Worm (Caenorhabditis elegans) whole organism, mixed stage, embryonic: ENCODE results near the gene R02F11.11.
A peak's percentile ranks its signal among the peaks of the same experiment; 100 is the strongest.

ENCODE experiments used
- M03D4.4 ChIP-seq: sonication (generic microtip); optimal IDR thresholded peaks from 2 replicates; lab custom pipeline; 2017; ENCODE audit warnings: mild to moderate bottlenecking, missing genetic modification characterization, missing compliant biosample characterization
- bed-3 ChIP-seq: fragments of 200-800 bp; sonication (Bioruptor generic); optimal IDR thresholded peaks from 3 replicates; lab custom pipeline; 2018; ENCODE audit warnings: mild to moderate bottlenecking, missing genetic modification characterization, moderate library complexity, missing compliant biosample characterization
- blmp-1 ChIP-seq: fragments of 150-350 bp; optimal IDR thresholded peaks from 2 replicates; lab custom pipeline; 2014; ENCODE audit warnings: missing biosample characterization, missing genetic modification characterization
- ceh-39 ChIP-seq: fragments of 150-350 bp; optimal IDR thresholded peaks from 2 replicates; lab custom pipeline; 2014; ENCODE audit warnings: missing biosample characterization, missing genetic modification characterization
- ceh-43 ChIP-seq: fragments of 200-800 bp; sonication (Bioruptor generic); optimal IDR thresholded peaks from 2 replicates; lab custom pipeline; 2018; ENCODE audit warnings: mild to moderate bottlenecking, missing genetic modification characterization, moderate library complexity, missing compliant biosample characterization
- ceh-83 ChIP-seq: fragments of 200-800 bp; sonication (Bioruptor generic); optimal IDR thresholded peaks from 2 replicates; lab custom pipeline; 2018; ENCODE audit warnings: mild to moderate bottlenecking, missing genetic modification characterization, missing compliant biosample characterization
- ces-1 ChIP-seq: fragments of 150-350 bp; optimal IDR thresholded peaks from 2 replicates; lab custom pipeline; 2014; ENCODE audit warnings: missing biosample characterization, missing genetic modification reagents, missing genetic modification characterization
- cnd-1 ChIP-seq: fragments of 200-800 bp; sonication (Bioruptor generic); optimal IDR thresholded peaks from 2 replicates; lab custom pipeline; 2018; ENCODE audit warnings: mild to moderate bottlenecking, missing genetic modification characterization, missing compliant biosample characterization
- drap-1 ChIP-seq: fragments of 200-800 bp; sonication (Bioruptor generic); optimal IDR thresholded peaks from 3 replicates; lab custom pipeline; 2018; ENCODE audit warnings: mild to moderate bottlenecking, missing genetic modification characterization, missing compliant biosample characterization
- elt-1 ChIP-seq: sonication (generic microtip); optimal IDR thresholded peaks from 2 replicates; lab custom pipeline; 2017; ENCODE audit warnings: missing genetic modification characterization, mild to moderate bottlenecking, missing compliant biosample characterization, antibody characterized with exemption, moderate library complexity, borderline replicate concordance; ENCODE audit not compliant: insufficient read depth
- elt-3 ChIP-seq: fragments of 150-350 bp; optimal IDR thresholded peaks from 2 replicates; lab custom pipeline; 2014; ENCODE audit warnings: missing biosample characterization, missing genetic modification characterization
- flh-1 ChIP-seq: fragments of 200-800 bp; sonication (Bioruptor generic); optimal IDR thresholded peaks from 2 replicates; lab custom pipeline; 2018; ENCODE audit warnings: mild to moderate bottlenecking, missing genetic modification characterization, moderate library complexity, missing compliant biosample characterization
- ham-2 ChIP-seq: fragments of 200-800 bp; sonication (Bioruptor generic); optimal IDR thresholded peaks from 2 replicates; lab custom pipeline; 2018; ENCODE audit warnings: mild to moderate bottlenecking, missing genetic modification characterization, missing compliant biosample characterization
- hlh-1 ChIP-seq: fragments of 150-350 bp; optimal IDR thresholded peaks from 2 replicates; lab custom pipeline; 2014; ENCODE audit warnings: missing biosample characterization, missing genetic modification reagents, missing genetic modification characterization
- lin-13 ChIP-seq: fragments of 150-350 bp; optimal IDR thresholded peaks from 2 replicates; lab custom pipeline; 2014; ENCODE audit warnings: missing biosample characterization, missing genetic modification characterization
- lin-32 ChIP-seq: fragments of 200-800 bp; sonication (Bioruptor generic); optimal IDR thresholded peaks from 2 replicates; lab custom pipeline; 2018; ENCODE audit warnings: mild to moderate bottlenecking, missing genetic modification characterization, missing compliant biosample characterization
- lsy-2 ChIP-seq: fragments of 150-350 bp; optimal IDR thresholded peaks from 2 replicates; lab custom pipeline; 2014; ENCODE audit warnings: missing biosample characterization, missing genetic modification characterization
- mab-5 ChIP-seq: fragments of 150-350 bp; optimal IDR thresholded peaks from 2 replicates; lab custom pipeline; 2014; ENCODE audit warnings: missing biosample characterization, missing genetic modification characterization
- mep-1 ChIP-seq: fragments of 150-350 bp; optimal IDR thresholded peaks from 2 replicates; lab custom pipeline; 2017; ENCODE audit warnings: missing biosample characterization, missing genetic modification reagents, missing genetic modification characterization, inconsistent platforms
- nhr-12 ChIP-seq: fragments of 150-350 bp; optimal IDR thresholded peaks from 2 replicates; lab custom pipeline; 2014; ENCODE audit warnings: missing biosample characterization, missing genetic modification characterization
- nhr-2 ChIP-seq: fragments of 150-350 bp; optimal IDR thresholded peaks from 2 replicates; lab custom pipeline; 2014; ENCODE audit warnings: missing biosample characterization, missing genetic modification characterization
- nhr-237 ChIP-seq: fragments of 150-350 bp; optimal IDR thresholded peaks from 2 replicates; lab custom pipeline; 2014; ENCODE audit warnings: missing biosample characterization, missing genetic modification characterization
- nhr-28 ChIP-seq: fragments of 150-350 bp; optimal IDR thresholded peaks from 2 replicates; lab custom pipeline; 2014; ENCODE audit warnings: missing biosample characterization, missing genetic modification characterization
- nhr-76 ChIP-seq: sonication (generic microtip); optimal IDR thresholded peaks from 2 replicates; lab custom pipeline; 2017; ENCODE audit warnings: missing biosample characterization, missing genetic modification characterization
- pha-4 ChIP-seq: fragments of 150-350 bp; optimal IDR thresholded peaks from 2 replicates; lab custom pipeline; 2018; ENCODE audit warnings: missing biosample characterization, missing genetic modification reagents, missing genetic modification characterization
- sem-2 ChIP-seq: fragments of 200-800 bp; sonication (Bioruptor generic); optimal IDR thresholded peaks from 2 replicates; lab custom pipeline; 2018; ENCODE audit warnings: mild to moderate bottlenecking, missing genetic modification characterization, missing compliant biosample characterization
- snpc-4 ChIP-seq: fragments of 150-350 bp; optimal IDR thresholded peaks from 2 replicates; lab custom pipeline; 2014; ENCODE audit warnings: missing biosample characterization, missing genetic modification characterization
- sptf-1 ChIP-seq: sonication (generic microtip); optimal IDR thresholded peaks from 2 replicates; lab custom pipeline; 2017; ENCODE audit warnings: mild to moderate bottlenecking, missing genetic modification characterization, moderate library complexity, missing compliant biosample characterization
- tbx-8 ChIP-seq: fragments of 200-800 bp; sonication (Bioruptor generic); optimal IDR thresholded peaks from 2 replicates; lab custom pipeline; 2018; ENCODE audit warnings: mild to moderate bottlenecking, missing genetic modification characterization, moderate library complexity, missing compliant biosample characterization
- unc-120 ChIP-seq: sonication (generic microtip); optimal IDR thresholded peaks from 2 replicates; lab custom pipeline; 2017; ENCODE audit warnings: missing genetic modification characterization, missing compliant biosample characterization; ENCODE audit not compliant: poor library complexity, severe bottlenecking
- unc-39 ChIP-seq: fragments of 150-350 bp; optimal IDR thresholded peaks from 2 replicates; lab custom pipeline; 2014; ENCODE audit warnings: missing biosample characterization, missing genetic modification characterization
- unc-62 ChIP-seq: fragments of 150-350 bp; optimal IDR thresholded peaks from 2 replicates; lab custom pipeline; 2014; ENCODE audit warnings: missing biosample characterization, missing genetic modification reagents, missing genetic modification characterization
- zip-8 ChIP-seq: fragments of 150-350 bp; optimal IDR thresholded peaks from 2 replicates; lab custom pipeline; 2014; ENCODE audit warnings: missing biosample characterization, missing genetic modification characterization
- ztf-11 ChIP-seq: fragments of 150-350 bp; optimal IDR thresholded peaks from 2 replicates; lab custom pipeline; 2014; ENCODE audit warnings: missing biosample characterization, missing genetic modification characterization

Gene R02F11.11

DNA sequence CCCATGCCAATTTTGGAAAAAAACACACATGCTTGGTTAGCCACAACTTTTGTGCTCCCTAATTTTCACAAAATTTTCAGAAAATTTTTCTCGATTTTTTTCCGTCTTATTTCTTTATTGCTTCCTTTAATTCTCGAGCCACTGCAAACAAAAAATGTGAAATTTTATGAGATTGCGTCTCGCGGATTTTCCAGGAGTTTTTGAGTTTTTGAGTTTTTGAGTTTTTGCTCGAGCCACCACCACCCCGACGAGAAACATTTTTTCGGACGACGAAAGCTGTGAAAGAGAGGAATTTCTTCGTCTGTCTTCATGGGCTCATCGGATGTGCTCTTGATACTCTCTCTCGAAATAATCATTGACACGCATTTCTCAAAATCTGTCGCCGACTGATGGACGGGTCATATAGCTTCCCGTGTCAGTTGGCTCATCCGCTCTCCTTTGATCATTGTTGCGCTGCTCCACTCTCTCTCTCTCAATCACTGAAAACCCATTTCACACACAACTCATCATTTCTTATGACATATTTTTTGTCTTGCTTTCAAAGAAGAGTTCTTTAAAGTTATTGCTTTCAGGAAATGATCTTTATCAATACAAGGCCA lies 14.2 kb upstream of the R02F11.11 start, which contains the start of gene C18G1.1:
C18G1.1 (plus strand) TSS at position 573 of the 599 bp plus-strand sequence.
- TF ChIP-seq hlh-1 (tag; lab: Kevin White, UChicago) (peak; percentile 89), bed-3 (GFP tag; lab: Kevin White, UChicago) (no peak), unc-62 (GFP tag; lab: Kevin White, UChicago) (peak; percentile 99), pha-4 (tag; lab: Kevin White, UChicago) (no peak), sem-2 (no peak), unc-120 (tag; lab: Kevin White, UChicago) (peak; percentile 26), ces-1 (GFP tag; lab: Kevin White, UChicago) (no peak), ceh-43 (no peak), sptf-1 (tag; lab: Kevin White, UChicago) (no peak), nhr-2 (tag; lab: Kevin White, UChicago) (no peak)

DNA sequence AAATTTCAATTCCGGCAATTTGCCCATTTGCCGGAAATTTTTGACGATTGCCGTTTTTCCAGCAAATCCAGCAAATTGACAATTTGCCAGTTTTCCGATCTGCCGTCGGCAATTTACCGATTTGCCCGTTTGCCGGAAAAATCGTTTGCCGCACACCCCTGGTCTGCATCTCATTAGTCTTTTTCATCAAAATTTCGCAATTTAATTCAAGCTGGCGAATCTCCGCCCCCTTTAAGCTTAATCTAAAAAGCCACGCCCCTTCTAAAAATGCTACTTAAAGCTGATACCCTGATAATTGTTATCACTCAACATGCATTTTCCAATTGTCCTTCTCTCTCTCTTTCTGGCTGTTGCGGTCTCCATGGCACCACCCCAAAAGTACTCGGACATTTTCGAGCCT lies 8.4 kb upstream of the R02F11.11 start, which contains the start of gene Y60C6A.1:
Y60C6A.1 (plus strand) TSS at position 301 of the 400 bp plus-strand sequence.
- TF ChIP-seq zip-8 (tag; lab: Kevin White, UChicago) (no peak), unc-62 (GFP tag; lab: Kevin White, UChicago) (no peak), ham-2 (no peak), mep-1 (tag; lab: Kevin White, UChicago) (no peak), pha-4 (tag; lab: Kevin White, UChicago) (no peak), flh-1 (no peak), drap-1 (GFP tag; lab: Kevin White, UChicago) (no peak), mab-5 (tag; lab: Kevin White, UChicago) (no peak), lsy-2 (no peak), nhr-76 (tag; lab: Kevin White, UChicago) (no peak)

DNA sequence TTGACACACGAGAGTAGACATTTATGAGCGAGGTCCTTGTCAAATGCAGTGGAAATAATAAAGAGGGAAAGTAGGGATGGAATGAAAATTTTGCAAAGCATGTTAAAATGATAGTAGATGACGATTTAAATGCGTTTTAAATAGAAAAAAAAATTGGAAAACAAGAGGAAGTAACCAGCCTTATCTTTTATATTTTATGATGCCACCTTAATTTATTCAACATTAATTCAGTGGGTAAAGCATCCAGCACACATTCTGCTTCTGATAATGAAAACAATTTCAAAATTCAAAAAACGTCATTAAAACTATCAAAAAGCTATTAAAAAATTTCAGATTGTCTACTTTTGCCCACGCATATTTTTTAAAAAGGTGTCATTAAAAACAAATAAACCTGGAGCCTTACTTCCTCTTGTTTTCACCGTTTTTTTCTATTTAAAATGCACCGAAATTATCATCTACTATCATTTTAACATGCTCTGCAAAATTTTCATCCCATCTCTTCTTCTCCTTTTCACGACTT lies 6.3 kb upstream of the R02F11.11 start, which contains the start of the genes Y60C6A.2 and Y60C6A.3:
Y60C6A.2 (minus strand) TSS at position 101 of the 520 bp plus-strand sequence.
Y60C6A.3 (plus strand) TSS at position 470 of the 520 bp plus-strand sequence.
- TF ChIP-seq elt-3 (tag; lab: Kevin White, UChicago) (no peak), ces-1 (GFP tag; lab: Kevin White, UChicago) (no peak), unc-120 (tag; lab: Kevin White, UChicago) (no peak), M03D4.4 (no peak), tbx-8 (GFP tag; lab: Kevin White, UChicago) (no peak), nhr-28 (tag; lab: Kevin White, UChicago) (no peak), nhr-237 (no peak), mep-1 (tag; lab: Kevin White, UChicago) (no peak), unc-39 (no peak), nhr-76 (tag; lab: Kevin White, UChicago) (no peak), lin-13 (tag; lab: Kevin White, UChicago) (no peak), sem-2 (no peak), ceh-43 (no peak), nhr-12 (tag; lab: Kevin White, UChicago) (no peak), flh-1 (no peak), lsy-2 (no peak), elt-1 (no peak), lin-32 (GFP tag; lab: Kevin White, UChicago) (no peak), ceh-83 (GFP tag; lab: Kevin White, UChicago) (no peak)

DNA sequence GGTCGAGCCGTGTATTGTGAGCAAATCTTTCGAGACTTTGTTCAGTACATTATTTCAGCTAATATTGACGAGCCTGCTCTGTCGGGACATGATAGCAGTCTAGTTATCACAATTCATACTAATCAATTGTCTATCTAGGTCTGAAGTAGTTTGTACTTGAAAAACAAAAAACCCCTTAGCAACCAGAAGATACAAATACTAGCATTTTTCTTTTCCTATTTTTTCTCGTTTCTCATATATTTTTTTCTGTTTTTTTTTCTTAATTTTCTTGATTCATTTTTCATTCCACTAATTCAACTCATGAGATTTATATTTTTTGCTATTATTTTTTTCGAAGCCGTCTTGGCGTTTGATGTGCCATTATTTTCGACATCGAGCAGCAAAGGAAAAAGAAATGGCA lies 4.5 kb upstream of the R02F11.11 start, which contains the start of gene R02F11.9:
R02F11.9 (plus strand) TSS at position 301 of the 400 bp plus-strand sequence.
- no peak for TF ChIP-seq cnd-1 (tag; lab: Kevin White, UChicago)
- TF ChIP-seq hlh-1 (tag; lab: Kevin White, UChicago): no peak
- TF ChIP-seq, all 35 proteins: peak for 0

DNA sequence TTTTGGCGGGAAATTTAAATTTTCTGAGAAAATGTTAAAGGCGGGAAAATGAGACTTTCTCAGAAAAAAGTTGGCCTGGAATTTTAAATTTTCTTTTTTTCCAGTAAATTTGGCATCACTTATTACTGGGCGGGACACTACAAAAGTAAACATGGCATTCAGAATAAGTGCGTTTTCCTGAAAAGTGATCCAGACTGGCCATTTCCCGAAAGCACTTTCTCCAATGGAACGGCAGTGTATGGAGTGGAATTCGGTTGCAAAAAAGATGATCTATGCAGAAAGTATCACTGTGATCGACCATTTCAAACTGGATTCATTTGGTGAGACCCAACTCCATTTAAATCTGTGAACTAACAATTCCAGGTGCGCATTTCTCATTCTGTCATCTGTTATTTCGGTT lies 3.8 kb upstream of the R02F11.11 start:
- no peak for TF ChIP-seq nhr-76 (tag; lab: Kevin White, UChicago)
- TF ChIP-seq bed-3 (GFP tag; lab: Kevin White, UChicago): no peak
- no peak for TF ChIP-seq unc-39
- no peak for TF ChIP-seq lsy-2
- TF ChIP-seq ceh-43: no peak
- TF ChIP-seq pha-4 (tag; lab: Kevin White, UChicago): no peak
- TF ChIP-seq elt-1: no peak
- no peak for TF ChIP-seq ces-1 (GFP tag; lab: Kevin White, UChicago)
- TF ChIP-seq ceh-39 (tag; lab: Kevin White, UChicago): no peak
- no peak for TF ChIP-seq snpc-4
- no peak for TF ChIP-seq flh-1
- no peak for TF ChIP-seq lin-13 (tag; lab: Kevin White, UChicago)
- no peak for TF ChIP-seq blmp-1 (tag; lab: Kevin White, UChicago)
- TF ChIP-seq ztf-11 (tag; lab: Kevin White, UChicago): no peak
- TF ChIP-seq nhr-28 (tag; lab: Kevin White, UChicago): no peak
